Worm (Caenorhabditis elegans): ENCODE results near the gene srx-115.

Gene srx-115

ce11 chrV:8754670-8755069 is 17.0 kb upstream of the srx-115 start, which contains the start of gene B0507.4:
Gene B0507.4, plus strand, starts transcription at chrV:8754970.
- no peak for TF ChIP-seq nhr-23 (tag; optimal IDR thresholded peaks at IDR 0.05)
- TF ChIP-seq ceh-16 (tag; optimal IDR thresholded peaks at IDR 0.05) = no peak
- no peak for TF ChIP-seq ZK546.5 (tag; optimal IDR thresholded peaks at IDR 0.05)
- TF ChIP-seq unc-39 (tag; optimal IDR thresholded peaks at IDR 0.05) = no peak
- TF ChIP-seq unc-62 (GFP tag; optimal IDR thresholded peaks at IDR 0.05) = no peak
- TF ChIP-seq sea-2 (GFP tag; optimal IDR thresholded peaks at IDR 0.05) = no peak
- no peak for TF ChIP-seq nhr-11 (tag; optimal IDR thresholded peaks at IDR 0.05)
- no peak for TF ChIP-seq pqm-1 (tag; optimal IDR thresholded peaks at IDR 0.05)
- no peak for TF ChIP-seq fkh-2 (tag; optimal IDR thresholded peaks at IDR 0.05)
- no peak for TF ChIP-seq tbx-2 (tag; optimal IDR thresholded peaks at IDR 0.05)

DNA sequence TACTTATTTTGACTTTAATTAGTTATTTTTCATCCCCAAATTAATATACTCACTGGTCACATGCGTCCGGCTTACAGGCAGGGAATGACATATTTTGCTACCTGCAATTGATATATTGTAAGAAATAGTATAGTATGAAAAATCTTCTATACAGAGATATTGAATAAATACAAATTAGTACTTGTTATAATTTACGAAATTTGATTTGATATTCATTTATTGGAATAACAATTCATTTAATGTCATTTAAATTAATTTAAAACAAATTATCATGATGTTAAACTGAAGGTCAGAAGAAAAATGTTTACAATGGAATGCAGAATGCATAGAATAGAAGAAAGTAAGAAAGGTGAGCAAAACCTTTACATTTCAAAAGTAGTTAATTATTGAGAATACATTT is 13.1 kb upstream of the srx-115 start, which contains the start of gene B0507.7:
Gene B0507.7, minus strand, starts transcription at position 101 of the 400 bp plus-strand sequence.
- TF ChIP-seq nhr-25 (tag; optimal IDR thresholded peaks at IDR 0.05) = no peak
- no peak for TF ChIP-seq sea-2 (GFP tag; optimal IDR thresholded peaks at IDR 0.05)
- TF ChIP-seq nhr-43 (tag; optimal IDR thresholded peaks at IDR 0.05; ENCODE audit: poor library complexity, severe bottlenecking) = no peak
- TF ChIP-seq ZK546.5 (tag; optimal IDR thresholded peaks at IDR 0.05) = no peak
- TF ChIP-seq ceh-28 (tag; optimal IDR thresholded peaks at IDR 0.05) = no peak
- no peak for TF ChIP-seq fos-1 (tag; optimal IDR thresholded peaks at IDR 0.05)
- TF ChIP-seq lin-15B (tag; optimal IDR thresholded peaks at IDR 0.05) = no peak
- no peak for TF ChIP-seq eor-1 (tag; optimal IDR thresholded peaks at IDR 0.05)
- TF ChIP-seq aly-2 (tag; optimal IDR thresholded peaks at IDR 0.05) = no peak
- no peak for TF ChIP-seq nhr-76 (tag; optimal IDR thresholded peaks at IDR 0.05)
- no peak for TF ChIP-seq fkh-10 (GFP tag; optimal IDR thresholded peaks at IDR 0.05)
- no peak for TF ChIP-seq unc-62 (GFP tag; optimal IDR thresholded peaks at IDR 0.05)

DNA sequence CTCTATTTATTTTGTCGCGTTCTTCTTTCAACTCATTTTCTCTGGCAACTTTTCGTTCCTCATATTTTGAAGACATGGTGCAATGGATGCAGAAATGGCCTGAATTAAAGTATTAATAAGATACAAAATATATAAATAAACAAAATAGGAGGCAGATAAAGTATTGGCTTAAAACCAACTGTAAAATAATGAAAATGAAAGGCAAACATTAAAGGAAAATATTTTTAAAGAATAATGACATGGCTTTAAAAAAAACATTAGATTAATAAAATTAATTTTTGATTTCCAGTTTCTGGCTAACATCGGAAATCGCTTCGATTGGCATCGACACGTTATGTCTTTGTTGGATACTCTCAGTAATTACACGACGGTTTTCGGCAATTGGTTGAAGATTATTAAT is 11.3 kb upstream of the srx-115 start, which contains the start of gene ddn-1:
Gene ddn-1, minus strand, starts transcription at position 101 of the 400 bp plus-strand sequence.
- TF ChIP-seq ztf-4 (tag; optimal IDR thresholded peaks at IDR 0.05) (no peak), skn-1 (tag; optimal IDR thresholded peaks at IDR 0.05) (no peak), elt-1 (tag; optimal IDR thresholded peaks at IDR 0.05) (no peak), nhr-43 (tag; optimal IDR thresholded peaks at IDR 0.05; ENCODE audit: poor library complexity, severe bottlenecking) (no peak), unc-39 (tag; optimal IDR thresholded peaks at IDR 0.05) (no peak), eor-1 (tag; optimal IDR thresholded peaks at IDR 0.05) (no peak), hmg-11 (tag; optimal IDR thresholded peaks at IDR 0.05) (no peak), mml-1 (tag; optimal IDR thresholded peaks at IDR 0.05) (no peak), R02D3.7 (tag; optimal IDR thresholded peaks at IDR 0.05) (no peak), zag-1 (tag; optimal IDR thresholded peaks at IDR 0.05) (no peak), daf-12 (tag; optimal IDR thresholded peaks at IDR 0.05) (no peak), fkh-2 (tag; optimal IDR thresholded peaks at IDR 0.05) (no peak), aly-2 (tag; optimal IDR thresholded peaks at IDR 0.05) (no peak), lsy-12 (tag; optimal IDR thresholded peaks at IDR 0.05) (no peak), snpc-4 (tag; optimal IDR thresholded peaks at IDR 0.05) (no peak), fkh-10 (GFP tag; optimal IDR thresholded peaks at IDR 0.05) (no peak), elt-2 (tag; optimal IDR thresholded peaks at IDR 0.05) (no peak), ama-1 (optimal IDR thresholded peaks at IDR 0.05) (no peak), lin-15B (tag; optimal IDR thresholded peaks at IDR 0.05) (no peak), ceh-16 (tag; optimal IDR thresholded peaks at IDR 0.05) (no peak)

DNA sequence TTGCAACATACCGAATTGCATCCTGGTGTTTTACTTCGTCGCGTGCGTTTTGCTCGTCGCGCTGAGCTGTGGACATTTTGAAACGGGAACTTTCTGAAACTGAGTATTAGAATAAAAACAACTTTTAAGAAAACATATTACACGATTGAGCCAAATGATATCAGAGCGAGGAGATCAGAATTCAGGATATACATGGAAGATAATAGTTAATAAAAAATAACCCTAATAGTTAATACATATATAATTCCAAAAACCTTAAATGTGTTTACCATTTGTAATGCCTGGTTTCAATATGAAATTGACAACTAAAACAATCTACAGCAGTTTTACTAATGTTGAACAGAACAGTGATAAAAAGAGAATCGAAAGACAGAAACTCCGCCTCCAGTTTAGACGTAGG is 8.8 kb upstream of the srx-115 start, which contains the start of gene B0507.8:
Gene B0507.8, minus strand, starts transcription at position 101 of the 400 bp plus-strand sequence.
- TF ChIP-seq fkh-2 (tag; optimal IDR thresholded peaks at IDR 0.05) (no peak), pqm-1 (tag; optimal IDR thresholded peaks at IDR 0.05) (no peak), nfya-1 (tag; optimal IDR thresholded peaks at IDR 0.05; ENCODE audit: insufficient read depth) (no peak), nhr-77 (tag; optimal IDR thresholded peaks at IDR 0.05) (no peak), R02D3.7 (tag; optimal IDR thresholded peaks at IDR 0.05) (no peak), egl-5 (tag; optimal IDR thresholded peaks at IDR 0.05) (no peak), fkh-10 (GFP tag; optimal IDR thresholded peaks at IDR 0.05) (no peak), tbx-2 (tag; optimal IDR thresholded peaks at IDR 0.05) (no peak), fos-1 (tag; optimal IDR thresholded peaks at IDR 0.05) (no peak), nhr-67 (tag; optimal IDR thresholded peaks at IDR 0.05) (no peak), zag-1 (tag; optimal IDR thresholded peaks at IDR 0.05) (no peak), daf-12 (tag; optimal IDR thresholded peaks at IDR 0.05) (no peak), nhr-76 (tag; optimal IDR thresholded peaks at IDR 0.05) (no peak), jun-1 (tag; optimal IDR thresholded peaks at IDR 0.05) (no peak), nhr-25 (tag; optimal IDR thresholded peaks at IDR 0.05) (no peak), mdl-1 (tag; optimal IDR thresholded peaks at IDR 0.05) (no peak), elt-3 (tag; optimal IDR thresholded peaks at IDR 0.05) (no peak), nhr-23 (tag; optimal IDR thresholded peaks at IDR 0.05) (no peak), ZK546.5 (tag; optimal IDR thresholded peaks at IDR 0.05) (no peak), nhr-12 (tag; optimal IDR thresholded peaks at IDR 0.05) (no peak)

Data from whole organism, L3 larva.